Worm (Caenorhabditis elegans) whole organism, late embryonic: ENCODE measurements around the gene cutl-2.

Source experiments
- C08G9.2 ChIP-seq: sonication (generic microtip); optimal IDR thresholded peaks from 2 replicates; lab custom pipeline; 2016; ENCODE audit warnings: mild to moderate bottlenecking, missing genetic modification characterization, moderate library complexity, missing compliant biosample characterization
- C38D4.7 ChIP-seq: fragments of 200-800 bp; sonication (Bioruptor generic); optimal IDR thresholded peaks from 2 replicates; lab custom pipeline; 2018; ENCODE audit warnings: mild to moderate bottlenecking, missing genetic modification characterization, moderate library complexity, missing compliant biosample characterization
- F13H6.1 ChIP-seq: sonication (generic microtip); optimal IDR thresholded peaks from 2 replicates; lab custom pipeline; 2016; ENCODE audit warnings: missing genetic modification characterization, missing compliant biosample characterization
- K02D7.2 ChIP-seq: sonication (generic microtip); optimal IDR thresholded peaks from 2 replicates; lab custom pipeline; 2017; ENCODE audit warnings: mild to moderate bottlenecking, missing genetic modification characterization, missing compliant biosample characterization
- K09A11.1 ChIP-seq: sonication (generic microtip); optimal IDR thresholded peaks from 2 replicates; lab custom pipeline; 2017; ENCODE audit warnings: antibody characterized with exemption, mild to moderate bottlenecking, missing genetic modification characterization, missing compliant biosample characterization; ENCODE audit not compliant: insufficient read depth
- ahr-1 ChIP-seq: sonication (generic microtip); optimal IDR thresholded peaks from 2 replicates; lab custom pipeline; 2016; ENCODE audit warnings: missing genetic modification characterization, missing compliant biosample characterization
- ceh-18 ChIP-seq: sonication (generic microtip); optimal IDR thresholded peaks from 2 replicates; lab custom pipeline; 2016; ENCODE audit warnings: missing genetic modification characterization, missing compliant biosample characterization
- ceh-22 ChIP-seq: sonication (generic microtip); optimal IDR thresholded peaks from 2 replicates; lab custom pipeline; 2017; ENCODE audit warnings: missing biosample characterization, missing genetic modification characterization
- ceh-24 ChIP-seq: sonication (generic microtip); optimal IDR thresholded peaks from 2 replicates; lab custom pipeline; 2016; ENCODE audit warnings: mild to moderate bottlenecking, missing genetic modification characterization, missing compliant biosample characterization
- ceh-30 ChIP-seq: fragments of 150-350 bp; optimal IDR thresholded peaks from 2 replicates; lab custom pipeline; 2014; ENCODE audit warnings: missing biosample characterization, missing genetic modification characterization
- ceh-34 ChIP-seq: sonication (generic microtip); optimal IDR thresholded peaks from 2 replicates; lab custom pipeline; 2016; ENCODE audit warnings: mild to moderate bottlenecking, missing genetic modification characterization, missing compliant biosample characterization
- ceh-48 ChIP-seq: sonication (generic microtip); optimal IDR thresholded peaks from 2 replicates; lab custom pipeline; 2016; ENCODE audit warnings: missing genetic modification characterization, inconsistent platforms, missing compliant biosample characterization
- ceh-6 ChIP-seq: fragments of 200-800 bp; sonication (Bioruptor generic); optimal IDR thresholded peaks from 2 replicates; lab custom pipeline; 2018; ENCODE audit warnings: mild to moderate bottlenecking, missing genetic modification characterization, missing compliant biosample characterization
- dve-1 ChIP-seq: sonication (generic microtip); optimal IDR thresholded peaks from 2 replicates; lab custom pipeline; 2017; ENCODE audit warnings: antibody characterized with exemption, mild to moderate bottlenecking, missing genetic modification characterization, missing compliant biosample characterization
- elt-2 ChIP-seq: sonication (generic microtip); optimal IDR thresholded peaks from 2 replicates; lab custom pipeline; 2016; ENCODE audit warnings: missing genetic modification reagents, missing genetic modification characterization, missing compliant biosample characterization
- fax-1 ChIP-seq: sonication (generic microtip); optimal IDR thresholded peaks from 2 replicates; lab custom pipeline; 2016; ENCODE audit warnings: missing genotype, missing genetic modification characterization, missing compliant biosample characterization
- fkh-10 ChIP-seq: fragments of 150-350 bp; optimal IDR thresholded peaks from 2 replicates; lab custom pipeline; 2014; ENCODE audit warnings: missing biosample characterization, missing genetic modification reagents, missing genetic modification characterization
- hlh-13 ChIP-seq: fragments of 200-800 bp; sonication (Bioruptor generic); optimal IDR thresholded peaks from 2 replicates; lab custom pipeline; 2018; ENCODE audit warnings: mild to moderate bottlenecking, missing genetic modification characterization, missing compliant biosample characterization
- hlh-15 ChIP-seq: sonication (generic microtip); optimal IDR thresholded peaks from 2 replicates; lab custom pipeline; 2016; ENCODE audit warnings: missing genetic modification characterization, missing compliant biosample characterization
- hlh-30 ChIP-seq: sonication (generic microtip); optimal IDR thresholded peaks from 2 replicates; lab custom pipeline; 2017; ENCODE audit warnings: antibody characterized with exemption, missing genetic modification characterization, missing compliant biosample characterization; ENCODE audit not compliant: insufficient read depth
- hlh-6 ChIP-seq: sonication (generic microtip); optimal IDR thresholded peaks from 2 replicates; lab custom pipeline; 2016; ENCODE audit warnings: missing genotype, missing genetic modification characterization, missing compliant biosample characterization
- hlh-8 ChIP-seq: sonication (generic microtip); optimal IDR thresholded peaks from 2 replicates; lab custom pipeline; 2016; ENCODE audit warnings: missing genotype, missing genetic modification characterization, missing compliant biosample characterization
- lim-6 ChIP-seq: sonication (generic microtip); optimal IDR thresholded peaks from 2 replicates; lab custom pipeline; 2016; ENCODE audit warnings: missing genetic modification characterization, missing compliant biosample characterization
- madf-2 ChIP-seq: sonication (generic microtip); optimal IDR thresholded peaks from 2 replicates; lab custom pipeline; 2017; ENCODE audit warnings: missing genetic modification characterization, missing compliant biosample characterization
- mec-3 ChIP-seq: sonication (generic microtip); optimal IDR thresholded peaks from 2 replicates; lab custom pipeline; 2016; ENCODE audit warnings: borderline replicate concordance, missing genetic modification characterization, missing compliant biosample characterization
- nfya-1 ChIP-seq: sonication (generic microtip); optimal IDR thresholded peaks from 2 replicates; lab custom pipeline; 2017; ENCODE audit warnings: missing genetic modification characterization, mild to moderate bottlenecking, missing compliant biosample characterization, antibody characterized with exemption, moderate library complexity
- nhr-11 ChIP-seq: fragments of 150-350 bp; optimal IDR thresholded peaks from 2 replicates; lab custom pipeline; 2014; ENCODE audit warnings: missing biosample characterization, missing genetic modification characterization
- nhr-232 ChIP-seq: sonication (generic microtip); optimal IDR thresholded peaks from 2 replicates; lab custom pipeline; 2016; ENCODE audit warnings: missing genetic modification characterization, missing compliant biosample characterization
- npax-4 ChIP-seq: sonication (generic microtip); optimal IDR thresholded peaks from 2 replicates; lab custom pipeline; 2016; ENCODE audit warnings: missing genetic modification characterization, missing compliant biosample characterization
- pag-3 ChIP-seq: sonication (generic microtip); optimal IDR thresholded peaks from 2 replicates; lab custom pipeline; 2016; ENCODE audit warnings: missing compliant biosample characterization, missing genetic modification characterization, borderline replicate concordance
- pax-1 ChIP-seq: fragments of 150-350 bp; optimal IDR thresholded peaks from 2 replicates; lab custom pipeline; 2014; ENCODE audit warnings: missing biosample characterization, missing genetic modification characterization
- pha-2 ChIP-seq: sonication (generic microtip); optimal IDR thresholded peaks from 2 replicates; lab custom pipeline; 2017; ENCODE audit warnings: mild to moderate bottlenecking, missing genetic modification characterization, missing compliant biosample characterization
- pha-4 ChIP-seq: fragments of 150-350 bp; optimal IDR thresholded peaks from 2 replicates; lab custom pipeline; 2018; ENCODE audit warnings: missing biosample characterization, missing genetic modification reagents, missing genetic modification characterization
- pqm-1 ChIP-seq: sonication (generic microtip); optimal IDR thresholded peaks from 2 replicates; lab custom pipeline; 2016; ENCODE audit warnings: missing genetic modification characterization, missing compliant biosample characterization
- ref-2 ChIP-seq: sonication (generic microtip); optimal IDR thresholded peaks from 2 replicates; lab custom pipeline; 2016; ENCODE audit warnings: missing genetic modification characterization, missing compliant biosample characterization
- rnt-1 ChIP-seq: sonication (generic microtip); optimal IDR thresholded peaks from 2 replicates; lab custom pipeline; 2016; ENCODE audit warnings: missing genetic modification characterization, missing compliant biosample characterization
- sox-2 ChIP-seq: fragments of 200-800 bp; sonication (Bioruptor generic); IDR thresholded peaks from 2 replicates; pipeline ENCODE4 v1.3.6; 2022; ENCODE audit warnings: missing genetic modification reagents, missing genetic modification characterization, missing compliant biosample characterization
- syd-9 ChIP-seq: sonication (generic microtip); optimal IDR thresholded peaks from 2 replicates; lab custom pipeline; 2016; ENCODE audit warnings: mild to moderate bottlenecking, missing genetic modification characterization, moderate library complexity, missing compliant biosample characterization
- unc-3 ChIP-seq, 2 experiments: fragments of 200-800 bp in 1 of 2; sonication (Bioruptor generic) in 1 of 2; sonication (generic microtip) in 1 of 2; conservative IDR thresholded peaks in 1 of 2; optimal IDR thresholded peaks in 1 of 2; 2 replicates each; pipeline versions ENCODE4 v1.3.6 to Lab custom; 2016 to 2022; ENCODE audit warnings: missing compliant biosample characterization in 2 of 2, missing genetic modification characterization in 2 of 2, missing genetic modification reagents in 1 of 2
- unc-42 ChIP-seq: sonication (generic microtip); optimal IDR thresholded peaks from 2 replicates; lab custom pipeline; 2016; ENCODE audit warnings: missing genotype, missing genetic modification characterization, missing compliant biosample characterization
- unc-55 ChIP-seq: sonication (generic microtip); optimal IDR thresholded peaks from 2 replicates; lab custom pipeline; 2017; ENCODE audit warnings: missing biosample characterization, missing genetic modification reagents, missing genetic modification characterization
- unc-86 ChIP-seq: sonication (generic microtip); optimal IDR thresholded peaks from 2 replicates; lab custom pipeline; 2016; ENCODE audit warnings: missing genetic modification characterization, missing compliant biosample characterization
- zip-5 ChIP-seq: sonication (generic microtip); optimal IDR thresholded peaks from 2 replicates; lab custom pipeline; 2016; ENCODE audit warnings: missing genetic modification characterization, missing compliant biosample characterization

The cutl-2 gene

DNA sequence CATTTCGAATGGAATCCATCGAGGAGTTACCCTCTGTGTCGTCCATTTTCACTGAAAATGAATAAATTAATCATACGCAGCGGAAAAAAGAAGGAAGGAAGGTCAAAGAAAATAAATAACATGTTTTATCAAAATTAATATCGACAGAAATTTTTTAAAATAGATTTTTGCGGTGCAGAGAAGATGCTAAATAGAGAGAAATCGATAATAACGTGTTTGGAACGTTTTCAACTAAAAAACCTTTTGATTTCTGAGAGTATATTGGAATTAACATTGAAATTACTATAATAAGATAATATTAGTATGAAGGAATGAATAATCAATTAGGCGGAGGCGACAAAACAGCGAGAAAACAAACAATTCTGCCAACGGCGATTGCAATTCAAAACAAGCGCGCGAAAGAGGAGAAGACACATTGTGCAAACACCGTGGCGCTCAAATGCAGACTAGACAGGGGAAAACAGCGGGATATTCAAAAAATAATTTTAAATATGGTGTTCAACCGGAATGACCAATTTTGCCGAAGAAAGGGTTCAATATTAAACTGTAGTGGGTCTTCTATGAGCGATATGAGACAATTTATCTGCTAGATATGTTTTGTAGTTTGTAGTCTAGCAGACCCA lies 7.9 kb downstream of the cutl-2 start, which contains the start of gene wee-1.3 (continued):
- TF ChIP-seq fax-1 (tag; lab: Kevin White, UChicago) (no peak), dve-1 (peak; percentile 22), fkh-10 (GFP tag; lab: Kevin White, UChicago) (no peak), hlh-30 (tag; lab: Kevin White, UChicago) (no peak), sox-2 (0 out of 2 replicates have a peak, but pooled peaks have one; percentile 15), ceh-22 (tag; lab: Kevin White, UChicago) (no peak), unc-42 (tag; lab: Kevin White, UChicago) (peak; percentile 53), unc-86 (no peak), pha-2 (no peak), K02D7.2 (no peak), rnt-1 (tag; lab: Kevin White, UChicago) (no peak), pax-1 (peak; percentile 5), ceh-6 (GFP tag; lab: Kevin White, UChicago) (no peak), lim-6 (tag; lab: Kevin White, UChicago) (no peak), hlh-15 (tag; lab: Kevin White, UChicago) (no peak), C38D4.7 (GFP tag; lab: Kevin White, UChicago) (no peak), pqm-1 (tag; lab: Kevin White, UChicago) (no peak), nhr-11 (tag; lab: Kevin White, UChicago) (peak; percentile 35), madf-2 (tag; lab: Kevin White, UChicago) (no peak), hlh-6 (tag; lab: Kevin White, UChicago) (no peak), hlh-13 (GFP tag; lab: Kevin White, UChicago) (no peak), nfya-1 (tag; lab: Kevin White, UChicago) (peak; percentile 59), elt-2 (tag; lab: Kevin White, UChicago) (peak; percentile 37), K09A11.1 (tag; lab: Kevin White, UChicago) (no peak), unc-55 (GFP tag; lab: Kevin White, UChicago) (no peak), npax-4 (no peak), ceh-34 (peak; percentile 64), mec-3 (tag; lab: Kevin White, UChicago) (no peak), ceh-30 (tag; lab: Kevin White, UChicago) (peak; percentile 18), zip-5 (tag; lab: Kevin White, UChicago) (no peak), pag-3 (tag; lab: Kevin White, UChicago) (no peak), F13H6.1 (tag; lab: Kevin White, UChicago) (no peak), unc-3 (GFP tag; conservative IDR thresholded peaks at IDR 0.05; lab: Robert Waterston, UW) (no peak), unc-3 (tag; optimal IDR thresholded peaks at IDR 0.05; lab: Kevin White, UChicago) (no peak), syd-9 (tag; lab: Kevin White, UChicago) (no peak), ref-2 (tag; lab: Kevin White, UChicago) (peak; percentile 53), ceh-18 (no peak), hlh-8 (tag; lab: Kevin White, UChicago) (no peak)

DNA sequence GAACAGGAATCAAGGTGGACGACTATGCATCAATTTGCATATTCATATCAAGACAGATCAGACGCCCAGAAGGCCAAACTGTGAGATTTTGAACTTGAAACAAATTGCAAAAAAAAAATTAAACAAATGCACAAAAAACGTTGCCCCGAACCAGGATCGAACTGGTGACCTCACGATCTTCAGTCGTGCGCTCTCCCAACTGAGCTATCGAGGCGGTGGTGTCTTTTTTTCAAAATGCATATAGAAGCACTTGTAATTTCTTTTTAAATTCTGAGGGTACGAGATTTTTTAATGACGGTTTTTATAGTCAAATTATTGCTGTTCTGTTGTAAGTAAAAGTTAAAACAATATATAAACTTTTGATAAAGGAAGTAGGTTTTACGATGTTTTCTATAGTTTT lies 11.4 kb downstream of the cutl-2 start:
- TF ChIP-seq hlh-13 (GFP tag; lab: Kevin White, UChicago) (no peak), nhr-232 (tag; lab: Kevin White, UChicago) (no peak), K09A11.1 (tag; lab: Kevin White, UChicago) (no peak), nfya-1 (tag; lab: Kevin White, UChicago) (no peak), C08G9.2 (tag; lab: Kevin White, UChicago) (no peak), mec-3 (tag; lab: Kevin White, UChicago) (no peak), zip-5 (tag; lab: Kevin White, UChicago) (no peak), ceh-24 (tag; lab: Kevin White, UChicago) (no peak), ceh-48 (tag; lab: Kevin White, UChicago) (no peak), ceh-34 (no peak), ahr-1 (tag; lab: Kevin White, UChicago) (no peak), pha-4 (tag; lab: Kevin White, UChicago) (no peak), hlh-30 (tag; lab: Kevin White, UChicago) (no peak), ceh-6 (GFP tag; lab: Kevin White, UChicago) (no peak)
